Worm (Caenorhabditis elegans): Measurements from ENCODE around the gene Y39A3CL.4.

DNA sequence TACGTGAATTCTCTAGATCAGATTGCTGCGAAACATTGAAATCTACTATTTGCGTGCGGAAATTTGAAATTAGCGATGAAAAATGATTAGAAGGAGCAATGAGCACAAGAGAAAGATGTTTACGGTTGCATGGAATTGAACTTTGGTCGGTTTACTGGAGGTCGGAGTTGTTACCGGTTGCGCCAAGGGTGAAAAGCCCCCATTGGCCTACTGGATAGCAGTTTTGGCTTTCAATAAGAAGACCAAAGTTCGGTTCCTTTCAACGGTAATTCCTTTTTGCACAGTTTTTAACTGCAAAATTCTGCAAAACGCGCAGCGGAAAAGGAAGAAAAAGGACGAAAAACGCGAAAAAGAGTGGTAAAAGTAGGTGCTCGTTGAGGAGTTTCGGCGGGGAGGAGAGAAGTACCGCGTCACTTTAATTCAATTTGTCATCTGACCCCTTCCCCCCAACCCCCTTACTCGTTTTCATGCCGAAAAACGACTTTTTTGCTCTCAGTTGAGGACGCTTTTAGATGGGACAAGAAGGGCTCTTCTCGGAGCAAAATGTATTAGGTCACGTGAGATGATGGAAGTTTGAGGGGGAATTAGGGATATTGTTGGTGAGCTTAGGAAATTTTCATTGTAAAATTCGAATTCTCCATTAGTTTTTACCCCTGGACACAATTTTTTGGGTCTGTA is 32.3 kb downstream of the Y39A3CL.4 start:
- TF ChIP-seq F10B5.3 (tag; optimal IDR thresholded peaks at IDR 0.05) = no peak
- TF ChIP-seq jun-1 (tag; optimal IDR thresholded peaks at IDR 0.05) = no peak
- no peak for TF ChIP-seq snpc-4 (tag; optimal IDR thresholded peaks at IDR 0.05)
- TF ChIP-seq unc-39 (tag; optimal IDR thresholded peaks at IDR 0.05) = no peak
- TF ChIP-seq arid-1 (GFP tag; conservative IDR thresholded peaks at IDR 0.05) = no peak

All from whole organism, L4 larva.